Worm (Caenorhabditis elegans): ENCODE results near the gene npr-40.

ce11 chrX:14918538-14918937 lies at the start of gene npr-40:
- TF ChIP-seq ces-1 (GFP tag; optimal IDR thresholded peaks at IDR 0.05), result no peak
- TF ChIP-seq ama-1 (optimal IDR thresholded peaks at IDR 0.05), result no peak
- TF ChIP-seq elt-3 (tag; optimal IDR thresholded peaks at IDR 0.05), result no peak

Measured in whole organism, L1 larva.